Worm (Caenorhabditis elegans) whole organism, L2 larva: Measurements from ENCODE around the gene nhr-137.

Source experiments
- C34F6.9 ChIP-seq: fragments of 150-350 bp; optimal IDR thresholded peaks from 2 replicates; lab custom pipeline; 2014; ENCODE audit warnings: missing biosample characterization, missing genetic modification characterization
- F13H6.1 ChIP-seq: sonication (generic microtip); optimal IDR thresholded peaks from 2 replicates; lab custom pipeline; 2016; ENCODE audit warnings: missing genetic modification characterization, missing compliant biosample characterization
- R02D3.7 ChIP-seq: fragments of 150-350 bp; optimal IDR thresholded peaks from 2 replicates; lab custom pipeline; 2014; ENCODE audit warnings: missing biosample characterization, missing genetic modification characterization
- Y55F3AM.14 ChIP-seq: fragments of 200-800 bp; sonication (Bioruptor generic); optimal IDR thresholded peaks from 2 replicates; lab custom pipeline; 2018; ENCODE audit warnings: mild to moderate bottlenecking, missing genetic modification characterization, missing compliant biosample characterization
- ZK546.5 ChIP-seq: sonication (generic microtip); optimal IDR thresholded peaks from 2 replicates; lab custom pipeline; 2017; ENCODE audit warnings: missing biosample characterization, missing genetic modification characterization
- aly-2 ChIP-seq: fragments of 150-350 bp; optimal IDR thresholded peaks from 2 replicates; lab custom pipeline; 2014; ENCODE audit warnings: missing biosample characterization, missing genetic modification characterization
- ama-1 ChIP-seq: fragments of 150-350 bp; optimal IDR thresholded peaks from 2 replicates; lab custom pipeline; 2018; ENCODE audit warnings: inconsistent platforms
- blmp-1 ChIP-seq: sonication (generic microtip); optimal IDR thresholded peaks from 2 replicates; lab custom pipeline; 2017; ENCODE audit warnings: missing genetic modification characterization, mild to moderate bottlenecking, missing compliant biosample characterization, antibody characterized with exemption, moderate library complexity; ENCODE audit not compliant: insufficient read depth
- ceh-16 ChIP-seq: fragments of 150-350 bp; optimal IDR thresholded peaks from 2 replicates; lab custom pipeline; 2014; ENCODE audit warnings: missing biosample characterization, missing genetic modification characterization
- ceh-82 ChIP-seq: fragments of 150-350 bp; optimal IDR thresholded peaks from 2 replicates; lab custom pipeline; 2014; ENCODE audit warnings: missing biosample characterization, missing genetic modification characterization
- crh-2 ChIP-seq: sonication (generic microtip); optimal IDR thresholded peaks from 2 replicates; lab custom pipeline; 2017; ENCODE audit warnings: missing biosample characterization, missing genetic modification characterization
- dmd-4 ChIP-seq: sonication (generic microtip); optimal IDR thresholded peaks from 2 replicates; lab custom pipeline; 2017; ENCODE audit warnings: missing biosample characterization, missing genetic modification characterization
- egl-27 ChIP-seq: sonication (generic microtip); optimal IDR thresholded peaks from 3 replicates; lab custom pipeline; 2017; ENCODE audit warnings: missing biosample characterization, missing genetic modification reagents, missing genetic modification characterization
- elt-1 ChIP-seq: fragments of 150-350 bp; optimal IDR thresholded peaks from 2 replicates; lab custom pipeline; 2014; ENCODE audit warnings: missing biosample characterization, missing genetic modification characterization
- elt-3 ChIP-seq: sonication (generic microtip); optimal IDR thresholded peaks from 2 replicates; lab custom pipeline; 2017; ENCODE audit warnings: missing biosample characterization, missing genetic modification characterization
- fos-1 ChIP-seq: fragments of 150-350 bp; optimal IDR thresholded peaks from 2 replicates; lab custom pipeline; 2014; ENCODE audit warnings: missing biosample characterization, missing genetic modification characterization
- gmeb-1 ChIP-seq: fragments of 150-350 bp; optimal IDR thresholded peaks from 2 replicates; lab custom pipeline; 2014; ENCODE audit warnings: missing biosample characterization, missing genetic modification characterization
- lin-11 ChIP-seq: fragments of 150-350 bp; sonication (generic microtip); optimal IDR thresholded peaks from 2 replicates; lab custom pipeline; 2014; ENCODE audit warnings: missing biosample characterization, missing genetic modification characterization, inconsistent platforms, mixed read lengths
- lin-13 ChIP-seq: fragments of 150-350 bp; optimal IDR thresholded peaks from 2 replicates; lab custom pipeline; 2014; ENCODE audit warnings: missing biosample characterization, missing genetic modification reagents, missing genetic modification characterization
- lsy-2 ChIP-seq, 2 experiments: fragments of 150-350 bp in 1 of 2; sonication (generic microtip) in 1 of 2; optimal IDR thresholded peaks; 2 replicates each; lab custom pipeline; 2014 to 2017; ENCODE audit warnings: missing biosample characterization in 2 of 2, missing genetic modification characterization in 2 of 2
- mab-5 ChIP-seq: fragments of 150-350 bp; optimal IDR thresholded peaks from 2 replicates; lab custom pipeline; 2014; ENCODE audit warnings: missing biosample characterization, missing genetic modification characterization
- mbf-1 ChIP-seq: sonication (generic microtip); optimal IDR thresholded peaks from 2 replicates; lab custom pipeline; 2017; ENCODE audit warnings: missing biosample characterization, missing genetic modification characterization
- mdl-1 ChIP-seq, 2 experiments: fragments of 150-350 bp in 1 of 2; sonication (generic microtip) in 1 of 2; optimal IDR thresholded peaks; 2 replicates each; lab custom pipeline; 2017; ENCODE audit warnings: missing biosample characterization in 2 of 2, missing genetic modification characterization in 2 of 2
- nhr-10 ChIP-seq: sonication (generic microtip); optimal IDR thresholded peaks from 2 replicates; lab custom pipeline; 2017; ENCODE audit warnings: missing biosample characterization, missing genetic modification characterization
- nhr-12 ChIP-seq: fragments of 150-350 bp; optimal IDR thresholded peaks from 2 replicates; lab custom pipeline; 2014; ENCODE audit warnings: missing biosample characterization, missing genetic modification characterization
- nhr-129 ChIP-seq: fragments of 150-350 bp; optimal IDR thresholded peaks from 2 replicates; lab custom pipeline; 2014; ENCODE audit warnings: missing biosample characterization, missing genetic modification characterization
- nhr-23 ChIP-seq: fragments of 150-350 bp; optimal IDR thresholded peaks from 2 replicates; lab custom pipeline; 2014; ENCODE audit warnings: missing biosample characterization, missing genetic modification reagents, missing genetic modification characterization
- nhr-25 ChIP-seq: fragments of 150-350 bp; sonication (generic microtip); optimal IDR thresholded peaks from 3 replicates; lab custom pipeline; 2014; ENCODE audit warnings: missing biosample characterization, missing genetic modification characterization
- nhr-6 ChIP-seq: fragments of 150-350 bp; optimal IDR thresholded peaks from 2 replicates; lab custom pipeline; 2014; ENCODE audit warnings: missing biosample characterization, missing genetic modification characterization
- nhr-77 ChIP-seq: fragments of 150-350 bp; optimal IDR thresholded peaks from 2 replicates; lab custom pipeline; 2014; ENCODE audit warnings: missing biosample characterization, missing genetic modification characterization
- peb-1 ChIP-seq: fragments of 150-350 bp; optimal IDR thresholded peaks from 2 replicates; lab custom pipeline; 2014; ENCODE audit warnings: missing biosample characterization, missing genetic modification characterization
- sem-4 ChIP-seq: fragments of 150-350 bp; optimal IDR thresholded peaks from 2 replicates; lab custom pipeline; 2014; ENCODE audit warnings: missing biosample characterization, missing genetic modification reagents, missing genetic modification characterization
- skn-1 ChIP-seq: sonication (generic microtip); optimal IDR thresholded peaks from 2 replicates; lab custom pipeline; 2017; ENCODE audit warnings: missing biosample characterization, missing genetic modification characterization
- sma-3 ChIP-seq: sonication (generic microtip); optimal IDR thresholded peaks from 2 replicates; lab custom pipeline; 2016; ENCODE audit warnings: missing genetic modification reagents, missing genetic modification characterization, missing compliant biosample characterization
- sma-9 ChIP-seq, 2 experiments: fragments of 150-350 bp in 1 of 2; sonication (generic microtip) in 1 of 2; optimal IDR thresholded peaks; 2 replicates each; lab custom pipeline; 2014 to 2016; ENCODE audit warnings: missing genetic modification characterization in 2 of 2, mild to moderate bottlenecking in 1 of 2, missing biosample characterization in 1 of 2, missing compliant biosample characterization in 1 of 2, missing genetic modification reagents in 1 of 2, moderate library complexity in 1 of 2
- snpc-4 ChIP-seq: fragments of 150-350 bp; optimal IDR thresholded peaks from 2 replicates; lab custom pipeline; 2014; ENCODE audit warnings: missing biosample characterization, missing genetic modification characterization
- unc-39 ChIP-seq: fragments of 150-350 bp; optimal IDR thresholded peaks from 2 replicates; lab custom pipeline; 2014; ENCODE audit warnings: missing biosample characterization, missing genetic modification characterization
- unc-55 ChIP-seq: fragments of 150-350 bp; sonication (generic microtip); optimal IDR thresholded peaks from 3 replicates; lab custom pipeline; 2014; ENCODE audit warnings: missing biosample characterization, missing genetic modification reagents, missing genetic modification characterization
- unc-62 ChIP-seq: fragments of 150-350 bp; optimal IDR thresholded peaks from 2 replicates; lab custom pipeline; 2014; ENCODE audit warnings: missing biosample characterization, missing genetic modification reagents, missing genetic modification characterization
- zag-1 ChIP-seq: fragments of 150-350 bp; optimal IDR thresholded peaks from 2 replicates; lab custom pipeline; 2014; ENCODE audit warnings: missing biosample characterization, missing genetic modification characterization
- ztf-1 ChIP-seq: fragments of 200-800 bp; sonication (Bioruptor generic); conservative IDR thresholded peaks from 2 replicates; pipeline ENCODE4 v1.3.6; 2022; ENCODE audit warnings: missing genetic modification characterization, missing compliant biosample characterization
- ztf-4 ChIP-seq: fragments of 150-350 bp; optimal IDR thresholded peaks from 2 replicates; lab custom pipeline; 2014; ENCODE audit warnings: missing biosample characterization, missing genetic modification characterization

nhr-137 gene

DNA sequence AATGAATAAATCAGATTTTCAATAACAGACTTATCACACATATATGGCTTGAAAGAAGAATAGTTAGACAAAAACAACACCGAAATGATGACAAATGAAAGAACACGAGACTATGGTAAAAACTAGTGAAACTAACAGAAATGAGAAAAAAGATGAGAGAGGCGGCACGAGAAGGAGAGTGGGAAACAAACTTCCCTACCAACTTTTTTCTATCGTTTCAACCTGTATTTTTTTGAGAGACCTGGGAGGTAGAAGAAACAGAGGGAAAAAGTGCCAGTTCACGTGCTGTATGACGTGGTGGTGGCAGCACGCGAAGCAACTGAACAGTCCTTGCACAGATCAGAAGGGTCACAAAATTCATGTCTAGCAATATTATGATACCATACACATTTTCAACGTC lies 26.0 kb downstream of the nhr-137 start (continued):
- TF ChIP-seq unc-62 (GFP tag; lab: Kevin White, UChicago) (no peak), unc-39 (no peak), mab-5 (tag; lab: Kevin White, UChicago) (no peak), sma-9 (GFP tag; optimal IDR thresholded peaks at IDR 0.05; lab: Kevin White, UChicago) (peak; percentile 63), sma-9 (tag; optimal IDR thresholded peaks at IDR 0.05; lab: Kevin White, UChicago) (no peak), nhr-23 (tag; lab: Kevin White, UChicago) (no peak), fos-1 (peak; percentile 30), skn-1 (tag; lab: Kevin White, UChicago) (peak; percentile 93), crh-2 (peak; percentile 79)

DNA sequence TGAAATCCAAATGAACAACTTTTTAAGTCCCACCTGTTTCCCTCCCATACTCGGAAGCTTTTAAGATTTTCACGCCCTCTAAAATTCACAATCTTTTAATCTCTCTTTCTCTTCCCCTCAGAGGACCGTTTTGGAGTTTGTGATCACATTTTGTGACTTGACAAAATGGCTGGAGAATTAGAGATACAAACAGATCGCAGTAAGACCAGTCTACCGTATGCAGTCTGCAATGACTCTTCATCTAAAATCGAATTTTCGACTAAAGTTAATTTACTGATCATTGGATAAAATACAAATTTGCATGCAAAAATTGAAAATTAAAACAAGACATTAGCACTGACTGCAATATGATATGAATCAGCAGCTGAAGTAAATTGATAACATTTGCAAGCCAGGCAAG lies 27.3 kb downstream of the nhr-137 start:
- TF ChIP-seq nhr-129 (tag; lab: Kevin White, UChicago) (peak; percentile 24), mbf-1 (no peak), ztf-1 (no peak), crh-2 (peak; percentile 28), Y55F3AM.14 (GFP tag; lab: Kevin White, UChicago) (no peak), gmeb-1 (no peak), dmd-4 (no peak), lsy-2 (tag; optimal IDR thresholded peaks at IDR 0.05; lab: Kevin White, UChicago) (peak in 1 of 2 experiments; percentile 54), sem-4 (tag; lab: Kevin White, UChicago) (no peak), ztf-4 (tag; lab: Kevin White, UChicago) (no peak), nhr-25 (tag; lab: Kevin White, UChicago) (peak; percentile 7), lin-13 (GFP tag; lab: Kevin White, UChicago) (peak; percentile 21), ceh-16 (tag; lab: Kevin White, UChicago) (no peak), aly-2 (tag; lab: Kevin White, UChicago) (no peak), R02D3.7 (tag; lab: Kevin White, UChicago) (no peak), lin-11 (no peak), skn-1 (tag; lab: Kevin White, UChicago) (no peak), ama-1 (lab: Kevin White, UChicago) (no peak)
- TF ChIP-seq, all 48 proteins: peak for 5

DNA sequence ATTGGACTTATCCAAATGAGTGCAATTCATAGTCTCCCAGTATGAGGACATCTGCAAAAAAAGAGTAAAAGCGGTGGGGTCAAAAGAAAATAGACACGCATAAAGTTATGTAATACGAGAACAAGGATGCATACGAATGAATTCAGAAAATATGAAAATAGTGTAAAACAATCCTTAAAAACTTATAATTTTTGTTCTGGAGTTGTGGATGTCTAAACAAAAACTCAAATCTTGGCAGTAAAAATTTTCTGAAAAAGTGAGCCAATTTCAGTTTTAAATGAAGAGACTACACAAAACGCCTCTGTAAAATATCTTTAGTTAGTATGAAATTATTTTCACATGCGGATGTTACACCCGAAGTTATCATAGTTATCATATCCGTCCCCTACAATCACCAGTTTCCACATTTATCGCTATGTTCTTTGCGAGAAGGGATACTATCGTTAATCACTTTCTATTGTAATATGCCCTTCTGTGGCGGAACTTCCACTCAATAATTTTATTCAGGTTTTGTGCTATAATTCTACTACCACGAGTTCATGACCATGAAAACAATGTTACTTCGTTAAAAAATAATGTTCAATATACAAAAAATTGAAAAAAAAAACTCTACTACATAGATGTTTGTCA lies 28.1 kb downstream of the nhr-137 start, which contains the start of gene nhr-120:
nhr-120 (minus strand) TSS at position 51 of the 630 bp plus-strand sequence.
- TF ChIP-seq elt-3 (no peak), sma-9 (GFP tag; optimal IDR thresholded peaks at IDR 0.05; lab: Kevin White, UChicago) (peak; percentile 48), sma-9 (tag; optimal IDR thresholded peaks at IDR 0.05; lab: Kevin White, UChicago) (no peak), nhr-25 (tag; lab: Kevin White, UChicago) (peak; percentile 5), ZK546.5 (tag; lab: Kevin White, UChicago) (no peak), ztf-1 (no peak), C34F6.9 (tag; lab: Kevin White, UChicago) (no peak), crh-2 (no peak), ama-1 (lab: Kevin White, UChicago) (no peak), peb-1 (tag; lab: Kevin White, UChicago) (no peak), ceh-16 (tag; lab: Kevin White, UChicago) (no peak), fos-1 (no peak), lin-13 (GFP tag; lab: Kevin White, UChicago) (no peak), F13H6.1 (tag; lab: Kevin White, UChicago) (no peak), blmp-1 (tag; lab: Kevin White, UChicago) (peak; percentile 19), snpc-4 (tag; lab: Kevin White, UChicago) (no peak), sma-3 (GFP tag; lab: Kevin White, UChicago) (no peak), lin-11 (no peak), egl-27 (tag; lab: Kevin White, UChicago) (no peak)

DNA sequence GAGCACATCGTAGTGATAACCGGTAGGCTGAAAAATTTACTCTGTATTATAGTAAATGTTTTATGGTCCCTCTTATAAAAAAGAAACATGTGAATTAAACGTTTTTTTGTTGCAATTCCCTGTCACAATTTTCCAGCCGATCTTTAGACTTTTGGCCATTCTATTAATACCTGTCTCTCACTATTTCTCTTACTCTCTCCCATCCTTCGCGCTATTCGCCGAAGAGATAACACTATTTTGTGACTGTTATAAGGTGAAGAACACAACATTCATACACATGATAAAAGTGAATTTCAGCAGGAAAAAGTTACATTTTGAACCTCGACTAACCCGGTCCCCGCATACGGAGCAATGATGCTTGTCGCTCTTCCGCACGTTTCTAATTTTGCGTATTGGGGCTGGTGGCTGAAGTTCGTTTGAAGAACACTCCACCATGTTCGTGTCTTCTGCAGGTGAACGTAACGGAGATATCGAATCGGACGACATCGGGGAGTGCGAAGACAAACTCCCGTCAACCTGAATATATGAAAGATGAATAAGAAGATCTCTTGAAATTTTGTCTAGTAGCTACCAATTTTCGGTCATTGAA lies 29.7 kb downstream of the nhr-137 start:
- no peak for TF ChIP-seq unc-55
- TF ChIP-seq snpc-4 (tag; lab: Kevin White, UChicago), result no peak
- no peak for TF ChIP-seq zag-1 (tag; lab: Kevin White, UChicago)
- no peak for TF ChIP-seq elt-1
- no peak for TF ChIP-seq dmd-4
- TF ChIP-seq ztf-4 (tag; lab: Kevin White, UChicago), result peak; percentile 27
- TF ChIP-seq sem-4 (tag; lab: Kevin White, UChicago), result no peak
- no peak for TF ChIP-seq mdl-1 (tag; optimal IDR thresholded peaks at IDR 0.05; lab: Kevin White, UChicago)
- TF ChIP-seq sma-3 (GFP tag; lab: Kevin White, UChicago), result peak; percentile 70
- TF ChIP-seq nhr-12 (tag; lab: Kevin White, UChicago), result no peak
- no peak for TF ChIP-seq nhr-23 (tag; lab: Kevin White, UChicago)
- no peak for TF ChIP-seq elt-3
- TF ChIP-seq nhr-77 (tag; lab: Kevin White, UChicago), result no peak
- TF ChIP-seq ama-1 (lab: Kevin White, UChicago), result no peak
- TF ChIP-seq peb-1 (tag; lab: Kevin White, UChicago), result no peak
- TF ChIP-seq mbf-1, result no peak
- no peak for TF ChIP-seq lin-13 (GFP tag; lab: Kevin White, UChicago)
- no peak for TF ChIP-seq aly-2 (tag; lab: Kevin White, UChicago)
- no peak for TF ChIP-seq ceh-82 (tag; lab: Kevin White, UChicago)
- peak; percentile 48 for TF ChIP-seq blmp-1 (tag; lab: Kevin White, UChicago)
- no peak for TF ChIP-seq ztf-1
- TF ChIP-seq ceh-16 (tag; lab: Kevin White, UChicago), result no peak
- TF ChIP-seq nhr-10, result no peak
- no peak for TF ChIP-seq lin-11
- TF ChIP-seq crh-2, result peak; percentile 48
- no peak for TF ChIP-seq skn-1 (tag; lab: Kevin White, UChicago)
- TF ChIP-seq unc-62 (GFP tag; lab: Kevin White, UChicago), result no peak
- no peak for TF ChIP-seq mab-5 (tag; lab: Kevin White, UChicago)
- no peak for TF ChIP-seq nhr-6
